Fruit fly (Drosophila melanogaster) whole organism, embryonic: ENCODE data around the gene CG32278.

Source experiments
- Ada2b ChIP-seq: fragments of 200-800 bp; sonication (Bioruptor generic); IDR thresholded peaks from 2 replicates; pipeline ENCODE4 v1.3.6; 2022; ENCODE audit warnings: missing biosample characterization, missing genetic modification characterization
- Atf3 ChIP-seq: fragments of 200-800 bp; sonication (Bioruptor generic); optimal IDR thresholded peaks from 3 replicates; lab custom pipeline; 2016; ENCODE audit warnings: missing biosample characterization, missing genetic modification characterization
- CG10147 ChIP-seq: fragments of 200-800 bp; sonication (Bioruptor generic); optimal IDR thresholded peaks from 2 replicates; lab custom pipeline; 2019; ENCODE audit warnings: missing biosample characterization, mild to moderate bottlenecking, missing genetic modification characterization, moderate library complexity
- CG11398 ChIP-seq: fragments of 200-800 bp; sonication (Bioruptor generic); optimal IDR thresholded peaks from 2 replicates; lab custom pipeline; 2016; ENCODE audit warnings: missing biosample characterization, missing genetic modification characterization
- CG11456 ChIP-seq: fragments of 200-800 bp; sonication (Bioruptor generic); IDR thresholded peaks from 3 replicates; pipeline ENCODE4 v1.3.6; 2022; ENCODE audit warnings: missing biosample characterization, missing genetic modification characterization
- CG11723 ChIP-seq: fragments of 200-800 bp; sonication (Bioruptor generic); optimal IDR thresholded peaks from 2 replicates; lab custom pipeline; 2017; ENCODE audit warnings: missing biosample characterization, mild to moderate bottlenecking, missing genetic modification characterization
- CG12219 ChIP-seq: fragments of 200-800 bp; sonication (Bioruptor generic); optimal IDR thresholded peaks from 3 replicates; lab custom pipeline; 2018; ENCODE audit warnings: missing biosample characterization, mild to moderate bottlenecking, missing genetic modification characterization
- CG13624 ChIP-seq: fragments of 200-800 bp; sonication (Bioruptor generic); optimal IDR thresholded peaks from 2 replicates; lab custom pipeline; 2016; ENCODE audit warnings: missing biosample characterization, missing genetic modification characterization
- CG13775 ChIP-seq: fragments of 200-800 bp; sonication (Bioruptor generic); optimal IDR thresholded peaks from 3 replicates; lab custom pipeline; 2017; ENCODE audit warnings: missing biosample characterization, mild to moderate bottlenecking, missing genetic modification characterization
- CG13894 ChIP-seq: fragments of 200-800 bp; sonication (Bioruptor generic); optimal IDR thresholded peaks from 3 replicates; lab custom pipeline; 2018; ENCODE audit warnings: missing biosample characterization, mild to moderate bottlenecking, missing genetic modification characterization, moderate library complexity
- CG15011 ChIP-seq: fragments of 200-800 bp; sonication (Bioruptor generic); optimal IDR thresholded peaks from 3 replicates; lab custom pipeline; 2018; ENCODE audit warnings: missing biosample characterization, mild to moderate bottlenecking, missing genetic modification characterization
- CG16813 ChIP-seq: fragments of 200-800 bp; sonication (Bioruptor generic); IDR thresholded peaks from 3 replicates; pipeline ENCODE4 v1.3.6; 2022; ENCODE audit warnings: missing biosample characterization, missing genetic modification characterization; ENCODE audit not compliant: partially characterized antibody
- CG17361 ChIP-seq: fragments of 200-800 bp; sonication (Bioruptor generic); IDR thresholded peaks from 3 replicates; pipeline ENCODE4 v1.3.6; 2022; ENCODE audit warnings: missing biosample characterization, missing genetic modification characterization
- CG18476 ChIP-seq: fragments of 200-800 bp; sonication (Bioruptor generic); optimal IDR thresholded peaks from 2 replicates; lab custom pipeline; 2016; ENCODE audit warnings: missing biosample characterization, mild to moderate bottlenecking, missing genetic modification characterization
- CG18764 ChIP-seq: fragments of 200-800 bp; sonication (Bioruptor generic); optimal IDR thresholded peaks from 3 replicates; lab custom pipeline; 2016; ENCODE audit warnings: missing biosample characterization, missing genetic modification characterization
- CG2116 ChIP-seq: fragments of 200-800 bp; sonication (Bioruptor generic); optimal IDR thresholded peaks from 3 replicates; lab custom pipeline; 2018; ENCODE audit warnings: missing biosample characterization, mild to moderate bottlenecking, missing genetic modification characterization
- CG2199 ChIP-seq: fragments of 200-800 bp; sonication (Bioruptor generic); IDR thresholded peaks from 3 replicates; pipeline ENCODE4 v1.3.6; 2022; ENCODE audit warnings: missing biosample characterization, missing genetic modification characterization
- CG2875 ChIP-seq: fragments of 200-800 bp; sonication (Bioruptor generic); optimal IDR thresholded peaks from 2 replicates; lab custom pipeline; 2017; ENCODE audit warnings: missing biosample characterization, mild to moderate bottlenecking, missing genetic modification characterization, missing genetic modification reagents
- CG30020 ChIP-seq: fragments of 200-800 bp; optimal IDR thresholded peaks from 2 replicates; lab custom pipeline; 2019; ENCODE audit warnings: missing biosample characterization, mild to moderate bottlenecking, missing genetic modification characterization, moderate library complexity
- CG33557 ChIP-seq: fragments of 200-800 bp; sonication (Bioruptor generic); optimal IDR thresholded peaks from 2 replicates; lab custom pipeline; 2019; ENCODE audit warnings: missing biosample characterization, mild to moderate bottlenecking, missing genetic modification characterization, moderate library complexity
- CG4360 ChIP-seq: fragments of 200-800 bp; sonication (Bioruptor generic); IDR thresholded peaks from 2 replicates; pipeline ENCODE4 v1.3.6; 2022; ENCODE audit warnings: missing biosample characterization, missing genetic modification characterization
- CG5953 ChIP-seq: fragments of 200-800 bp; sonication (Bioruptor generic); IDR thresholded peaks from 2 replicates; pipeline ENCODE4 v1.3.6; 2022; ENCODE audit warnings: missing biosample characterization, missing genetic modification characterization
- CG6683 ChIP-seq: fragments of 200-800 bp; sonication (Bioruptor generic); optimal IDR thresholded peaks from 2 replicates; lab custom pipeline; 2017; ENCODE audit warnings: missing biosample characterization, mild to moderate bottlenecking, missing genetic modification characterization, missing genetic modification reagents
- CG6689 ChIP-seq: fragments of 200-800 bp; sonication (Bioruptor generic); IDR thresholded peaks from 2 replicates; pipeline ENCODE4 v1.3.6; 2022; ENCODE audit warnings: missing biosample characterization, missing genetic modification characterization
- CG7556 ChIP-seq: fragments of 200-800 bp; sonication (Bioruptor generic); optimal IDR thresholded peaks from 2 replicates; lab custom pipeline; 2017; ENCODE audit warnings: missing biosample characterization, mild to moderate bottlenecking, missing genetic modification characterization
- CG7963 ChIP-seq: fragments of 200-800 bp; sonication (Bioruptor generic); IDR thresholded peaks from 3 replicates; pipeline ENCODE4 v1.3.6; 2022; ENCODE audit warnings: missing biosample characterization, missing genetic modification characterization; ENCODE audit not compliant: partially characterized antibody
- CG8290 ChIP-seq, 3 experiments: fragments of 200-800 bp; sonication (Bioruptor generic); optimal IDR thresholded peaks; 2 replicates each; lab custom pipeline; 2016 to 2019; ENCODE audit warnings: missing biosample characterization in 3 of 3, missing genetic modification characterization in 3 of 3, mild to moderate bottlenecking in 2 of 3, moderate library complexity in 1 of 3
- HLH4C ChIP-seq: fragments of 200-800 bp; sonication (Bioruptor generic); IDR thresholded peaks from 3 replicates; pipeline ENCODE4 v1.3.6; 2022; ENCODE audit warnings: missing biosample characterization, missing genetic modification characterization; ENCODE audit not compliant: partially characterized antibody
- Hr78 ChIP-seq, 2 experiments: fragments of 200-800 bp in 1 of 2; fragments of >200 bp in 1 of 2; sonication (Bioruptor generic) in 1 of 2; optimal IDR thresholded peaks; 2 replicates each; lab custom pipeline; 2017 to 2019; ENCODE audit warnings: missing biosample characterization in 2 of 2, missing genetic modification characterization in 2 of 2, mild to moderate bottlenecking in 1 of 2, moderate library complexity in 1 of 2
- Lhr ChIP-seq: fragments of 200-800 bp; sonication (Bioruptor generic); optimal IDR thresholded peaks from 3 replicates; lab custom pipeline; 2017; ENCODE audit warnings: mild to moderate bottlenecking, missing biosample characterization, missing genetic modification reagents, missing genetic modification characterization
- Myb ChIP-seq: fragments of 200-800 bp; sonication (Bioruptor generic); optimal IDR thresholded peaks from 2 replicates; lab custom pipeline; 2016; ENCODE audit warnings: missing biosample characterization, missing genetic modification characterization
- Rx ChIP-seq: fragments of 200-800 bp; sonication (Bioruptor generic); IDR thresholded peaks from 2 replicates; pipeline ENCODE4 v1.3.6; 2022; ENCODE audit warnings: missing biosample characterization, missing genetic modification characterization
- Sin3A ChIP-seq: fragments of >200 bp; optimal IDR thresholded peaks from 2 replicates; lab custom pipeline; 2018
- Sry-δ ChIP-seq: fragments of 200-800 bp; sonication (Bioruptor generic); optimal IDR thresholded peaks from 2 replicates; lab custom pipeline; 2016; ENCODE audit warnings: missing biosample characterization, missing genetic modification characterization
- al ChIP-seq: fragments of 200-800 bp; sonication (Bioruptor generic); IDR thresholded peaks from 2 replicates; pipeline ENCODE4 v1.3.6; 2022; ENCODE audit warnings: missing biosample characterization, missing genetic modification characterization
- ase ChIP-seq: fragments of 200-800 bp; sonication (Bioruptor generic); IDR thresholded peaks from 3 replicates; pipeline ENCODE4 v1.3.6; 2022; ENCODE audit warnings: missing biosample characterization, missing genetic modification characterization
- bab2 ChIP-seq: fragments of 200-800 bp; sonication (Bioruptor generic); optimal IDR thresholded peaks from 2 replicates; lab custom pipeline; 2016; ENCODE audit warnings: missing biosample characterization, missing genetic modification characterization
- btn ChIP-seq: fragments of 200-800 bp; sonication (Bioruptor generic); optimal IDR thresholded peaks from 2 replicates; lab custom pipeline; 2016; ENCODE audit warnings: missing biosample characterization, missing genetic modification characterization
- cad ChIP-seq: fragments of >200 bp; optimal IDR thresholded peaks from 2 replicates; lab custom pipeline; 2017; ENCODE audit warnings: missing biosample characterization, missing genetic modification characterization
- fd64A ChIP-seq: fragments of 200-800 bp; sonication (Bioruptor generic); optimal IDR thresholded peaks from 3 replicates; lab custom pipeline; 2018; ENCODE audit warnings: missing biosample characterization, mild to moderate bottlenecking, missing genetic modification characterization
- gcm ChIP-seq: fragments of 200-800 bp; sonication (Bioruptor generic); optimal IDR thresholded peaks from 2 replicates; lab custom pipeline; 2019; ENCODE audit warnings: missing biosample characterization, mild to moderate bottlenecking, missing genetic modification characterization, moderate library complexity
- lbe ChIP-seq: fragments of 200-800 bp; sonication (Bioruptor generic); optimal IDR thresholded peaks from 2 replicates; lab custom pipeline; 2016; ENCODE audit warnings: missing biosample characterization, mild to moderate bottlenecking, missing genetic modification characterization
- luna ChIP-seq: fragments of 200-800 bp; sonication (Bioruptor generic); optimal IDR thresholded peaks from 2 replicates; lab custom pipeline; 2016; ENCODE audit warnings: missing biosample characterization, missing genetic modification characterization
- mam ChIP-seq: fragments of 200-800 bp; sonication (Bioruptor generic); optimal IDR thresholded peaks from 3 replicates; lab custom pipeline; 2016; ENCODE audit warnings: missing biosample characterization, missing genetic modification characterization
- onecut ChIP-seq: fragments of 200-800 bp; sonication (Bioruptor generic); IDR thresholded peaks from 2 replicates; pipeline ENCODE4 v1.3.6; 2022; ENCODE audit warnings: missing biosample characterization, missing genetic modification characterization
- phol ChIP-seq: fragments of 200-800 bp; sonication (Bioruptor generic); optimal IDR thresholded peaks from 3 replicates; lab custom pipeline; 2018; ENCODE audit warnings: missing biosample characterization, mild to moderate bottlenecking, missing genetic modification characterization, moderate library complexity
- sim ChIP-seq: fragments of 200-800 bp; sonication (Bioruptor generic); IDR thresholded peaks from 2 replicates; pipeline ENCODE4 v1.3.6; 2022; ENCODE audit warnings: missing biosample characterization, missing genetic modification characterization
- slbo ChIP-seq: fragments of 200-800 bp; sonication (Bioruptor generic); IDR thresholded peaks from 2 replicates; pipeline ENCODE4 v1.3.6; 2022; ENCODE audit warnings: missing biosample characterization, missing genetic modification characterization
- tgo ChIP-seq: fragments of 200-800 bp; sonication (Bioruptor generic); IDR thresholded peaks from 3 replicates; pipeline ENCODE4 v1.3.6; 2022; ENCODE audit warnings: missing biosample characterization, missing genetic modification characterization
- unpg ChIP-seq: fragments of 200-800 bp; sonication (Bioruptor generic); optimal IDR thresholded peaks from 3 replicates; lab custom pipeline; 2018; ENCODE audit warnings: missing biosample characterization, mild to moderate bottlenecking, missing genetic modification characterization, moderate library complexity

CG32278 gene

dm6 chr3L:3178530-3179096, 9.5 kb downstream of the CG32278 start, which contains the start of the genes MnM and Girdin (continued):
- TF ChIP-seq CG6683 (GFP tag; lab: Kevin White, UChicago), result no peak
- no peak for TF ChIP-seq sim
- TF ChIP-seq cad (GFP tag; lab: Kevin White, UChicago), result no peak
- no peak for TF ChIP-seq CG12219
- peak; percentile 40 for TF ChIP-seq CG33557 (GFP tag; lab: Kevin White, UChicago)
- peak; percentile 65 for TF ChIP-seq phol (tag; lab: Kevin White, UChicago)
- TF ChIP-seq CG4360 (GFP tag; lab: Robert Waterston, UW), result no peak
- TF ChIP-seq Ada2b (GFP tag; lab: Robert Waterston, UW), result no peak; the same call in 1 of the 2 replicates
- no peak for TF ChIP-seq CG15011 (GFP tag; lab: Kevin White, UChicago)
- TF ChIP-seq CG8290 (GFP tag; optimal IDR thresholded peaks at IDR 0.05; lab: Kevin White, UChicago), result peak; percentile 41
- peak in 1 of 2 experiments; percentile 25 for TF ChIP-seq CG8290 (tag; optimal IDR thresholded peaks at IDR 0.05; lab: Kevin White, UChicago)
- TF ChIP-seq CG13894 (tag; lab: Kevin White, UChicago), result no peak
- TF ChIP-seq Sry-δ (GFP tag; lab: Kevin White, UChicago), result peak; percentile 100
- no peak for TF ChIP-seq CG10147 (GFP tag; lab: Kevin White, UChicago)
- no peak for TF ChIP-seq gcm (GFP tag; lab: Kevin White, UChicago)
- TF ChIP-seq al (GFP tag; lab: Robert Waterston, UW), result peak; percentile 44; the same call in 1 of the 2 replicates
- TF ChIP-seq CG18476 (GFP tag; lab: Kevin White, UChicago), result no peak
- peak; percentile 88 for TF ChIP-seq CG16813
- 0 out of 3 replicates have a peak, but pooled peaks have one; percentile 43 for TF ChIP-seq CG7963
- TF ChIP-seq Atf3 (GFP tag; lab: Kevin White, UChicago), result peak; percentile 54
- TF ChIP-seq lbe (GFP tag; lab: Kevin White, UChicago), result no peak
- TF ChIP-seq CG2116, result peak; percentile 85
- peak; percentile 32 for TF ChIP-seq CG18764
- peak; percentile 99 for TF ChIP-seq Sin3A (lab: Kevin White, UChicago)
- TF ChIP-seq onecut (GFP tag; lab: Robert Waterston, UW), result no peak
- TF ChIP-seq CG6689 (GFP tag; lab: Robert Waterston, UW), result peak; percentile 42; the same call in 1 of the 2 replicates
- no peak; the same call in none of the 3 replicates for TF ChIP-seq CG17361
- TF ChIP-seq CG13624 (GFP tag; lab: Kevin White, UChicago), result peak; percentile 80
- TF ChIP-seq CG30020 (tag; lab: Kevin White, UChicago), result peak; percentile 73
- TF ChIP-seq unpg (GFP tag; lab: Kevin White, UChicago), result no peak
- TF ChIP-seq bab2 (GFP tag; lab: Kevin White, UChicago), result peak; percentile 73
- TF ChIP-seq Lhr (GFP tag; lab: Kevin White, UChicago), result peak; percentile 72
- TF ChIP-seq tgo (GFP tag; lab: Robert Waterston, UW), result peak; percentile 21; the same call in 1 of the 3 replicates
- TF ChIP-seq btn, result peak; percentile 52
- TF ChIP-seq Rx (GFP tag; lab: Robert Waterston, UW), result no peak
- TF ChIP-seq mam (GFP tag; lab: Kevin White, UChicago), result peak; percentile 74
- peak; percentile 57; the same call in 2 of the 3 replicates for TF ChIP-seq CG11456
- no peak for TF ChIP-seq CG7556 (GFP tag; lab: Kevin White, UChicago)
- no peak for TF ChIP-seq CG2199 (GFP tag; lab: Robert Waterston, UW)
- peak; percentile 83 for TF ChIP-seq slbo (GFP tag; lab: Robert Waterston, UW)
- peak; percentile 3 for TF ChIP-seq luna
- no peak for TF ChIP-seq ase (GFP tag; lab: Robert Waterston, UW)
- no peak for TF ChIP-seq CG5953 (GFP tag; lab: Robert Waterston, UW)
- TF ChIP-seq CG2875 (GFP tag; lab: Kevin White, UChicago), result no peak
- no peak for TF ChIP-seq Hr78 (GFP tag; optimal IDR thresholded peaks at IDR 0.05; lab: Kevin White, UChicago)
- no peak for TF ChIP-seq fd64A (GFP tag; lab: Kevin White, UChicago)
- peak; percentile 71 for TF ChIP-seq CG13775
- no peak for TF ChIP-seq CG11723 (GFP tag; lab: Kevin White, UChicago)
- TF ChIP-seq Myb (GFP tag; lab: Kevin White, UChicago), result peak; percentile 89
- no peak for TF ChIP-seq CG11398 (GFP tag; lab: Kevin White, UChicago)
- TF ChIP-seq HLH4C (GFP tag; lab: Robert Waterston, UW), result peak; percentile 88
